Worm (Caenorhabditis elegans) whole organism, L1 larva: ENCODE results near the gene zip-6.
"Not testable (repeated sequence)": the region's sequence is repeated elsewhere in the genome, so short reads cannot be mapped to it uniquely, and the experiment has no call there.

ENCODE experiments used
- C16A3.4 ChIP-seq: fragments of 150-350 bp; optimal IDR thresholded peaks from 2 replicates; lab custom pipeline; 2014; ENCODE audit warnings: missing biosample characterization, missing genetic modification characterization
- C34B4.2 ChIP-seq: sonication (generic microtip); optimal IDR thresholded peaks from 2 replicates; lab custom pipeline; 2017; ENCODE audit warnings: mild to moderate bottlenecking, missing genetic modification characterization, missing compliant biosample characterization
- F16B12.6 ChIP-seq: fragments of 150-350 bp; optimal IDR thresholded peaks from 2 replicates; lab custom pipeline; 2014; ENCODE audit warnings: missing biosample characterization, missing genetic modification characterization
- Y116A8C.19 ChIP-seq: sonication (generic microtip); optimal IDR thresholded peaks from 2 replicates; lab custom pipeline; 2016; ENCODE audit warnings: missing compliant biosample characterization, missing genetic modification characterization, borderline replicate concordance
- aha-1 ChIP-seq: fragments of 150-350 bp; optimal IDR thresholded peaks from 2 replicates; lab custom pipeline; 2014; ENCODE audit warnings: missing biosample characterization, missing genetic modification characterization
- alr-1 ChIP-seq: fragments of 200-800 bp; sonication (Bioruptor generic); optimal IDR thresholded peaks from 2 replicates; lab custom pipeline; 2018; ENCODE audit warnings: borderline replicate concordance, mild to moderate bottlenecking, missing genetic modification characterization, missing compliant biosample characterization
- ceh-82 ChIP-seq, 3 experiments: fragments of 150-350 bp in 1 of 3; sonication (generic microtip) in 2 of 3; optimal IDR thresholded peaks; 2 replicates each; lab custom pipeline; 2014 to 2017; ENCODE audit warnings: missing biosample characterization in 3 of 3, missing genetic modification characterization in 3 of 3
- efl-1 ChIP-seq, 4 experiments: fragments of 150-350 bp; optimal IDR thresholded peaks in 3 of 4; peaks in 1 of 4; 1 replicate in 1 of 4; 2 replicates in 3 of 4; lab custom pipeline; 2014; ENCODE audit warnings: missing biosample characterization in 2 of 4, missing genetic modification characterization in 2 of 4, missing genetic modification reagents in 2 of 4
- efl-3 ChIP-seq: fragments of 200-800 bp; sonication (Bioruptor generic); optimal IDR thresholded peaks from 2 replicates; lab custom pipeline; 2018; ENCODE audit warnings: mild to moderate bottlenecking, missing genetic modification characterization, missing compliant biosample characterization
- elt-2 ChIP-seq: sonication (generic microtip); optimal IDR thresholded peaks from 2 replicates; lab custom pipeline; 2016; ENCODE audit warnings: missing genetic modification characterization, mild to moderate bottlenecking, inconsistent platforms, missing compliant biosample characterization, missing genetic modification reagents
- ets-5 ChIP-seq: fragments of 200-800 bp; sonication (Bioruptor generic); IDR thresholded peaks from 2 replicates; pipeline ENCODE4 v1.3.6; 2022; ENCODE audit warnings: missing genetic modification characterization, missing compliant biosample characterization
- fkh-4 ChIP-seq: sonication (generic microtip); optimal IDR thresholded peaks from 2 replicates; lab custom pipeline; 2016; ENCODE audit warnings: missing compliant biosample characterization, missing genetic modification characterization, borderline replicate concordance
- hlh-17 ChIP-seq: fragments of 200-800 bp; sonication (Bioruptor generic); optimal IDR thresholded peaks from 2 replicates; lab custom pipeline; 2018; ENCODE audit warnings: missing genetic modification characterization, mild to moderate bottlenecking, missing compliant biosample characterization, moderate library complexity, borderline replicate concordance
- lin-13 ChIP-seq: fragments of 150-350 bp; optimal IDR thresholded peaks from 2 replicates; lab custom pipeline; 2014; ENCODE audit warnings: missing biosample characterization, missing genetic modification reagents, missing genetic modification characterization
- lin-14 ChIP-seq: fragments of 200-800 bp; sonication (Bioruptor generic); optimal IDR thresholded peaks from 2 replicates; lab custom pipeline; 2018; ENCODE audit warnings: mild to moderate bottlenecking, missing genetic modification characterization, moderate library complexity, missing compliant biosample characterization
- lin-35 ChIP-seq, 2 experiments: fragments of 150-350 bp; optimal IDR thresholded peaks; 2 replicates each; lab custom pipeline; 2014; ENCODE audit warnings: missing biosample characterization in 2 of 2, missing genetic modification characterization in 2 of 2, missing genetic modification reagents in 2 of 2
- lin-39 ChIP-seq: fragments of 150-350 bp; optimal IDR thresholded peaks from 2 replicates; lab custom pipeline; 2014; ENCODE audit warnings: missing biosample characterization, missing genetic modification reagents, missing genetic modification characterization
- mab-9 ChIP-seq: fragments of 200-800 bp; sonication (Bioruptor generic); IDR thresholded peaks from 2 replicates; pipeline ENCODE4 v1.3.6; 2022; ENCODE audit warnings: missing genetic modification reagents, missing genetic modification characterization, missing compliant biosample characterization
- mdl-1 ChIP-seq, 2 experiments: fragments of 150-350 bp; optimal IDR thresholded peaks; 2 replicates each; lab custom pipeline; 2014 to 2017; ENCODE audit warnings: missing biosample characterization in 2 of 2, missing genetic modification characterization in 2 of 2, inconsistent platforms in 1 of 2
- mef-2 ChIP-seq: fragments of 150-350 bp; optimal IDR thresholded peaks from 2 replicates; lab custom pipeline; 2014; ENCODE audit warnings: missing biosample characterization, missing genetic modification characterization
- mep-1 ChIP-seq: fragments of 150-350 bp; optimal IDR thresholded peaks from 2 replicates; lab custom pipeline; 2014; ENCODE audit warnings: missing biosample characterization, missing genetic modification characterization
- nhr-11 ChIP-seq: fragments of 150-350 bp; optimal IDR thresholded peaks from 2 replicates; lab custom pipeline; 2014; ENCODE audit warnings: missing biosample characterization, missing genetic modification characterization
- nhr-20 ChIP-seq: sonication (generic microtip); optimal IDR thresholded peaks from 2 replicates; lab custom pipeline; 2016; ENCODE audit warnings: mild to moderate bottlenecking, missing genetic modification characterization, missing compliant biosample characterization
- pag-3 ChIP-seq: sonication (generic microtip); optimal IDR thresholded peaks from 2 replicates; lab custom pipeline; 2017; ENCODE audit warnings: missing genetic modification characterization, mild to moderate bottlenecking, missing compliant biosample characterization, antibody characterized with exemption, borderline replicate concordance; ENCODE audit not compliant: insufficient read depth
- pqm-1 ChIP-seq: sonication (generic microtip); optimal IDR thresholded peaks from 3 replicates; lab custom pipeline; 2017; ENCODE audit warnings: missing biosample characterization, missing genetic modification characterization
- skn-1 ChIP-seq: fragments of 150-350 bp; optimal IDR thresholded peaks from 2 replicates; lab custom pipeline; 2014; ENCODE audit warnings: missing biosample characterization, missing genetic modification characterization
- snpc-4 ChIP-seq: fragments of 150-350 bp; optimal IDR thresholded peaks from 2 replicates; lab custom pipeline; 2014; ENCODE audit warnings: missing biosample characterization, missing genetic modification characterization
- sptf-1 ChIP-seq: fragments of 150-350 bp; optimal IDR thresholded peaks from 2 replicates; lab custom pipeline; 2014; ENCODE audit warnings: missing biosample characterization, missing genetic modification characterization
- tlp-1 ChIP-seq: fragments of 150-350 bp; optimal IDR thresholded peaks from 2 replicates; lab custom pipeline; 2014; ENCODE audit warnings: missing biosample characterization, missing genetic modification characterization
- unc-98 ChIP-seq: fragments of 200-800 bp; sonication (Bioruptor generic); IDR thresholded peaks from 2 replicates; pipeline ENCODE4 v1.3.6; 2022; ENCODE audit warnings: missing genetic modification characterization, missing compliant biosample characterization
- ztf-11 ChIP-seq, 2 experiments: sonication (generic microtip); optimal IDR thresholded peaks; 2 replicates each; lab custom pipeline; 2016 to 2017; ENCODE audit warnings: missing genetic modification characterization in 2 of 2, missing biosample characterization in 1 of 2, missing compliant biosample characterization in 1 of 2
- ztf-4 ChIP-seq: fragments of 150-350 bp; optimal IDR thresholded peaks from 2 replicates; lab custom pipeline; 2014; ENCODE audit warnings: missing biosample characterization, missing genetic modification characterization

zip-6 gene

ce11 chrIV:11260544-11261227 lies 42.7 kb upstream of the zip-6 start, which contains the start of gene C05C12.5:
Gene C05C12.5, minus strand, starts transcription at chrIV:11261185.
- no peak for TF ChIP-seq F16B12.6 (tag; lab: Kevin White, UChicago)
- no peak for TF ChIP-seq efl-1 (optimal IDR thresholded peaks at IDR 0.05; lab: Kevin White, UChicago)
- peak in 1 of 2 experiments; percentile 72 for TF ChIP-seq efl-1 (GFP tag; optimal IDR thresholded peaks at IDR 0.05 in 1 of 2; lab: Kevin White, UChicago)

- TF ChIP-seq elt-2 (tag; lab: Kevin White, UChicago) = peak; percentile 52
- TF ChIP-seq pag-3 (tag; lab: Kevin White, UChicago) = no peak
- no peak for TF ChIP-seq efl-1 (optimal IDR thresholded peaks at IDR 0.05; lab: Kevin White, UChicago)
- TF ChIP-seq efl-1 (GFP tag; optimal IDR thresholded peaks at IDR 0.05 in 1 of 2; lab: Kevin White, UChicago) = peak in 1 of 2 experiments; percentile 49
- no peak for TF ChIP-seq lin-14 (GFP tag; lab: Kevin White, UChicago)
- no peak for TF ChIP-seq ztf-11 (tag; optimal IDR thresholded peaks at IDR 0.05; lab: Kevin White, UChicago)
- TF ChIP-seq mef-2 (tag; lab: Kevin White, UChicago) = no peak
Measured at ce11 chrIV:11259485-11259972, 41.6 kb upstream of the zip-6 start, which contains the start of gene gtl-1. Gene gtl-1, minus strand, starts transcription at chrIV:11259535.

DNA sequence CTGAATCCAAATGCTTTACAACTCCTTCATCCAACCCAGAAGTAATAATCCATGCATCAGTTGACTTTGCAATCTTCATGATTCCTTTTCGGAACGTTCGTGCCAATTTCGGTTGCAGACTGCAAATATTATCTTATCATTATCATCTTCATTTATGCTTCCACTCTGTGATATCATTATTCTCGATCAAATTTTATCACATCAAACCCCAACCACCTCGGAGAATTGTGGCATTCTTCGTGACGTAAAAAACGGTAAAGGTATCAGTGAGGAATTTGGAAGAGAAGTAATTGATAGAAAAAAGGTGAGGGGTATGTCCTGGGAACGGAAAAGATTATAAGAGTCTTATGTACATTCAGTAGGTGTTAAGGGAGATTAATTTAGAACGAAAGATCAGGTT lies 39.5 kb upstream of the zip-6 start:
- TF ChIP-seq ceh-82 (tag; optimal IDR thresholded peaks at IDR 0.05; lab: Kevin White, UChicago) (no peak), C34B4.2 (no peak), elt-2 (tag; lab: Kevin White, UChicago) (peak; percentile 66), lin-35 (GFP tag; optimal IDR thresholded peaks at IDR 0.05; lab: Kevin White, UChicago) (no peak), mep-1 (no peak), tlp-1 (tag; lab: Kevin White, UChicago) (peak; percentile 7), pqm-1 (tag; lab: Kevin White, UChicago) (peak; percentile 73)

DNA sequence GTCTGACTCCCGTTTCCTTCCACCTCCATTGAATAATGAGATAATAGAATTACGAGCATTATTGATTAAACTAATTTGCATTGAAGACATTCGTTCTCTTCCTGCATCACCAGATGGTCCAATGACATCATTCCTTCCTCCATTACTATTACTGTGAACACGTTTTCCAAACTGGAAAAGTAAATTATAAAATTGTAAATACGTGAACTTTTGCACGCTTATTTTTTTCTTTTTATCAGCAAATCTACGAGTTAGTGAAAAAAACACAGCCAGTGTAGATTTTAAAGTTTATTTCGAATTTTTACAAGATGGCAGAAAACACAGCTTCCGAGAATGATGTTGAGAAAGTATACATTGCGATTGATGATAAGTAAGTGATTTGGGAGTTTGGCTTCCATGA lies 35.8 kb upstream of the zip-6 start, which contains the start of gene C05C12.1:
Gene C05C12.1, plus strand, starts transcription at position 301 of the 400 bp plus-strand sequence.
- not testable (repeated sequence) for TF ChIP-seq efl-1 (optimal IDR thresholded peaks at IDR 0.05; lab: Kevin White, UChicago)
- TF ChIP-seq efl-1 (GFP tag; optimal IDR thresholded peaks at IDR 0.05 in 1 of 2; lab: Kevin White, UChicago) = peak in 1 of 2 experiments; percentile 8
- TF ChIP-seq, all 84 proteins: peak for 1; not testable (repeated sequence) for 83

DNA sequence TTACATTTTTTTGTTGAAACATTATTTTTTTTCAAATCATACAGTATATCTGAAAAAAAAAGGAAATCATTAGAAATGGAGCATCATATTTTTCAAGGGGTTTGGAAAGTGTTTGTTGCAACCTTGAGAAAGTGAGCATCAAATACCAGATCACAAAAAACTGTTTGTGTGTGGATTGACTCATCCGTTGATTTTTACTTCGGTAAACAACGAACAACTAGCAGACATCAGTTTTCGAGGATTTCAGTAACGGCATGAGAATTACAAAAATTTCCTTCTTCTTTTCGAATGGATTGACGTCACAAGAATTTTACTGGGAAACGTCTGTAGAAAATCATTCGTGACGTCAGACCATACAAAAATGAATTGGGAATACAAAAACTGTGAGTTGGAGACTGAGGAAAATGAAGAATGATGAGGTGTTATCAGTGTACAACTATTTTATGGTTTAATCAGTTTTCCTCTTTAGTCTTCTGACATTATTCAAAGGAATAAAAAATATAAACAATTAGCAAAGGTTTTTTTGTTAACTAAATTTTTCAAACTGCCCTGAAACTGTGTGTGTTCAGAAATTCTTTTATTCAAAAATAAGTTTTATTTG lies 30.2 kb upstream of the zip-6 start, which contains the start of gene C05C12.4:
Gene C05C12.4, minus strand, starts transcription at position 51 of the 601 bp plus-strand sequence.
- no peak for TF ChIP-seq alr-1 (tag; lab: Kevin White, UChicago)
- TF ChIP-seq elt-2 (tag; lab: Kevin White, UChicago) = peak; percentile 18
- TF ChIP-seq C34B4.2 = no peak
- TF ChIP-seq efl-3 (GFP tag; lab: Kevin White, UChicago) = no peak
- no peak for TF ChIP-seq sptf-1 (tag; lab: Kevin White, UChicago)
- no peak for TF ChIP-seq mdl-1 (tag; optimal IDR thresholded peaks at IDR 0.05; lab: Kevin White, UChicago)
- no peak for TF ChIP-seq fkh-4 (tag; lab: Kevin White, UChicago)
- no peak for TF ChIP-seq ets-5 (GFP tag; lab: Robert Waterston, UW)
- TF ChIP-seq unc-98 (GFP tag; lab: Robert Waterston, UW) = no peak
- TF ChIP-seq efl-1 (optimal IDR thresholded peaks at IDR 0.05; lab: Kevin White, UChicago) = no peak
- TF ChIP-seq efl-1 (GFP tag; optimal IDR thresholded peaks at IDR 0.05 in 1 of 2; lab: Kevin White, UChicago) = peak in 1 of 2 experiments; percentile 14
- no peak for TF ChIP-seq C16A3.4 (tag; lab: Kevin White, UChicago)
- no peak for TF ChIP-seq lin-39 (tag; lab: Kevin White, UChicago)

DNA sequence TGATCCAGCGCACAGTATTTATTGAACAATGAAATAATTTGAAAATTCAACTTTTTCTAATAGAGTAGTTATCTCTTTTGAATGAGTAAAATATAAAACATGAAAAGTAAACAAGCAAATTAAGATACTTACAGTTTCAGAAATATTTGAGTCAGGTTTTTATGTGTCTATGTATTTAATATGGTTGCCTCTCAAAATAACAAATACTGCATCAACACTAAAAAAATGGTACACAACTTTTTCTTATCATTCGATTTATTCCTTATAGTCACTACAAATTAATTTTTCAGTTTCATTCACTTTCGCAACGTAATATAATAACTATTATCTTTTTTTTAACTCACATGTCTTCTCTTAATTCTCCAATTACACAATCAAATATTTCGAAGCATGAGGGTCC lies 29.5 kb upstream of the zip-6 start:
- TF ChIP-seq lin-13 = no peak
- peak; percentile 26 for TF ChIP-seq C16A3.4 (tag; lab: Kevin White, UChicago)

DNA sequence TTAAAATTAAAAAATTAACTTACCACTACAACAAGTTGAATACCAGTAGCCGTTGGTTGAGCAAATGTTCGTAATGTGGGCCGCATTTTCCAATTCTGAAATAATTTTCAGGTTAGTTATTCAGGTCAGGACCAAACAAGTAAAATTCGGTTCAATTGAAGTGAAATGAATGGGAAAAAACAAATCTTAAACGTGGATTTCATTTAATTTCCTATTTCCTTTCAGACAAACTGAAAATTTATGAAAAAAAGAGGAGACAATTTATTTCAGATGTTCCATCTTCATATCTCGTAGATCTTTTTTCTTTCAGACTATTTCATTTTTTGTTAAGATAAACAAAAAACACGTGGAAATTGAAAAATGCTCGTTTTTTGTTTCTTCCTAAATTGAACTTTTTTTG lies 23.4 kb upstream of the zip-6 start, which contains the start of gene C05C12.6:
Gene C05C12.6, minus strand, starts transcription at position 101 of the 400 bp plus-strand sequence.
- TF ChIP-seq nhr-11 (tag; lab: Kevin White, UChicago) (no peak), Y116A8C.19 (tag; lab: Kevin White, UChicago) (no peak), mab-9 (GFP tag; lab: Robert Waterston, UW) (no peak), snpc-4 (tag; lab: Kevin White, UChicago) (no peak), skn-1 (tag; lab: Kevin White, UChicago) (no peak), efl-1 (optimal IDR thresholded peaks at IDR 0.05; lab: Kevin White, UChicago) (no peak), efl-1 (GFP tag; optimal IDR thresholded peaks at IDR 0.05 in 1 of 2; lab: Kevin White, UChicago) (no peak), aha-1 (tag; lab: Kevin White, UChicago) (no peak), ztf-4 (tag; lab: Kevin White, UChicago) (no peak), hlh-17 (no peak), nhr-20 (tag; lab: Kevin White, UChicago) (no peak)
